Fruit fly (Drosophila melanogaster) whole organism, prepupa: Measurements from ENCODE around the gene Prosbeta3.

ENCODE experiments used
- Blimp-1 ChIP-seq: fragments of 200-800 bp; sonication (Bioruptor generic); optimal IDR thresholded peaks from 3 replicates; lab custom pipeline; 2017; ENCODE audit warnings: missing biosample characterization, missing genetic modification characterization, mild to moderate bottlenecking, moderate library complexity, missing genetic modification reagents
- CG15336 ChIP-seq: fragments of 200-800 bp; sonication (Bioruptor generic); IDR thresholded peaks from 2 replicates; pipeline ENCODE4 v1.3.6; 2022; ENCODE audit warnings: missing biosample characterization, missing genetic modification characterization
- CG6163 ChIP-seq: fragments of 200-800 bp; sonication (Bioruptor generic); IDR thresholded peaks from 3 replicates; pipeline ENCODE4 v1.3.6; 2022; ENCODE audit warnings: missing biosample characterization, missing genetic modification characterization
- Eip93F ChIP-seq: fragments of 200-800 bp; sonication (Bioruptor generic); optimal IDR thresholded peaks from 2 replicates; lab custom pipeline; 2016; ENCODE audit warnings: missing biosample characterization, mild to moderate bottlenecking, missing genetic modification characterization
- Ets21C ChIP-seq: fragments of 200-800 bp; sonication (Bioruptor generic); optimal IDR thresholded peaks from 3 replicates; lab custom pipeline; 2016; ENCODE audit warnings: missing biosample characterization, missing genetic modification characterization
- Ets96B ChIP-seq: fragments of 200-800 bp; optimal IDR thresholded peaks from 2 replicates; lab custom pipeline; 2019; ENCODE audit warnings: missing biosample characterization, mild to moderate bottlenecking, missing genetic modification characterization, moderate library complexity
- Hr39 ChIP-seq: fragments of 200-800 bp; sonication (Bioruptor generic); optimal IDR thresholded peaks from 2 replicates; lab custom pipeline; 2016; ENCODE audit warnings: missing biosample characterization, missing genetic modification characterization
- Hr4 ChIP-seq: fragments of 200-800 bp; sonication (Bioruptor generic); optimal IDR thresholded peaks from 3 replicates; lab custom pipeline; 2016; ENCODE audit warnings: missing biosample characterization, missing genetic modification characterization
- OdsH ChIP-seq: fragments of 200-800 bp; sonication (Bioruptor generic); optimal IDR thresholded peaks from 3 replicates; lab custom pipeline; 2016; ENCODE audit warnings: missing biosample characterization, missing genetic modification characterization
- Sox102F ChIP-seq: fragments of 200-800 bp; sonication (Bioruptor generic); optimal IDR thresholded peaks from 2 replicates; lab custom pipeline; 2016; ENCODE audit warnings: missing biosample characterization, mild to moderate bottlenecking, missing genetic modification characterization
- Sox14 ChIP-seq: fragments of 200-800 bp; sonication (Bioruptor generic); optimal IDR thresholded peaks from 3 replicates; lab custom pipeline; 2016; ENCODE audit warnings: missing biosample characterization, missing genetic modification characterization
- dac ChIP-seq: fragments of 200-800 bp; sonication (Bioruptor generic); optimal IDR thresholded peaks from 2 replicates; lab custom pipeline; 2017; ENCODE audit warnings: missing biosample characterization, mild to moderate bottlenecking, missing genetic modification characterization
- fkh ChIP-seq: fragments of 200-800 bp; sonication (Bioruptor generic); optimal IDR thresholded peaks from 3 replicates; lab custom pipeline; 2017; ENCODE audit warnings: missing biosample characterization, mild to moderate bottlenecking, missing genetic modification characterization, moderate library complexity
- spab ChIP-seq: fragments of 200-800 bp; sonication (Bioruptor generic); optimal IDR thresholded peaks from 2 replicates; lab custom pipeline; 2017; ENCODE audit warnings: missing biosample characterization, mild to moderate bottlenecking, missing genetic modification characterization, missing genetic modification reagents

DNA sequence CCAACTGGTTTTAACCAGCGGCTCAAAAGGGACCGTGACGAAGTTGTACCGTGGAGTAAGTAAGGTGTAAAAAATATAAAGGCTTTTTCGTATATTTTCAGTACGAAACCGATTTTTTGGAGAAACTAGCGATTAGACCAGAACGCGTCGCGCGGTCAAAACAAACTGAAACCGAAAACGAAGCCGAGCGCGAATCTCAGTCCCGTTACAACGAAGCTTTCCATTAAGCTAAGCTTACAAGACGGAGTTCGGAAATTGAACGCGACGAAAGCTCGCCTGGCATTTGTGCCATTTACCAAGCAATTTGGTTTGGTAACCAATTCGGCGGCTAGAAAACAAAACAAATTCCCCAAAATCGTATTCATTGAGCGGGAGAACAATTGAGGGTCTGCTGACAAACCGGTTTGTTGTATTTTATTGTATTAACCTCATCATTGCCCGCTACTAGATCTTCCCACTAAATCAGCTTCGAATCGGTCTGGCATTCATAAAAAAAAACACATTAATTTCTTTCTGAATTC, 4.2 kb downstream of the Prosbeta3 start:
- TF ChIP-seq Sox102F (no peak), Ets21C (GFP tag; lab: Kevin White, UChicago) (no peak), fkh (GFP tag; lab: Kevin White, UChicago) (no peak), spab (GFP tag; lab: Kevin White, UChicago) (no peak), Hr4 (GFP tag; lab: Kevin White, UChicago) (no peak), Hr39 (GFP tag; lab: Kevin White, UChicago) (no peak), Blimp-1 (GFP tag; lab: Kevin White, UChicago) (no peak), dac (GFP tag; lab: Kevin White, UChicago) (no peak), Eip93F (GFP tag; lab: Kevin White, UChicago) (no peak), CG15336 (GFP tag; lab: Robert Waterston, UW) (no peak), CG6163 (GFP tag; lab: Robert Waterston, UW) (no peak), Ets96B (no peak), Sox14 (no peak), OdsH (no peak)
